Fruit fly (Drosophila melanogaster): ENCODE results near the gene Abp1.

Abp1 gene

DNA sequence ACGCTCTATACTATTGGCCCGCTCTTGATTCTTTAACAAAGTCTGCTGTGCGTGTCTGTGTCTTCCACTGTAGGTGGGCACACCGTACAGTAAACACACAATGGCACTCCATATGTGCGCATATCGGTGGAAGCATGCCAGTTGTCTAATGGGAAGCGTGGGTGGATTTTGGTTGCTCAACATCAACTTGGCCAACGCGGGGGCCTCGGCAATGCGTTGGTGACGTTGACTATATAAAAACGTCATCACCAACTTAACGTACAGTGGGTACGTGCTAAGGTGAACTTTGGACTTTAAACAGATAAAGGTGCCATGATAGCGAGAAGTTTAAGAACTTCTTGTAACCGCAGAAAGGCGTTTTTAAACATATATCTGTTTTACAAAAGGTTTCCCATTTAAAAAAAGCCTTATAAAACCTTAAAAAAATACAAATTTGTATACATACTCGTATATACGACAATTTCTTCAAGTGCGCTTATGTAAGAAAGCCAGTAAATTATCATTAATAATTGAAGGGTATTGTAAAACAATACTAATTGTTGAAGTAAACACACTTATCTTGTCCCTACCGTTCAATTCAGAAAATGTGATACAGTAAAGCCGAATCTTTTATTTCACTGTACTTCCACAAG lies 6.4 kb downstream of the Abp1 start (continued):
- peak; percentile 15 for TF ChIP-seq B-H2 (GFP tag; optimal IDR thresholded peaks at IDR 0.05)
- peak; percentile 13 for TF ChIP-seq CG1233 (GFP tag; optimal IDR thresholded peaks at IDR 0.05)
- TF ChIP-seq CG17612 (GFP tag; IDR thresholded peaks at IDR 0.05), result no peak
- TF ChIP-seq Atf6 (GFP tag; IDR thresholded peaks at IDR 0.05), result peak; percentile 33; the same call in 1 of the 2 replicates
- TF ChIP-seq CG10267 (tag; optimal IDR thresholded peaks at IDR 0.05), result peak; percentile 14
- peak; percentile 37; the same call in 1 of the 2 replicates for TF ChIP-seq CG11247 (GFP tag; IDR thresholded peaks at IDR 0.05)
- TF ChIP-seq gcm2 (GFP tag; optimal IDR thresholded peaks at IDR 0.05), result no peak
- peak; percentile 25 for TF ChIP-seq fu2 (GFP tag; optimal IDR thresholded peaks at IDR 0.05)
- peak; percentile 39 for TF ChIP-seq CG18262 (tag; optimal IDR thresholded peaks at IDR 0.05)
- peak; percentile 78 for TF ChIP-seq lab (GFP tag; optimal IDR thresholded peaks at IDR 0.05)
- peak; percentile 55 for TF ChIP-seq CG30403 (GFP tag; optimal IDR thresholded peaks at IDR 0.05)
- peak; percentile 58 for TF ChIP-seq bcd (GFP tag; optimal IDR thresholded peaks at IDR 0.05)
- TF ChIP-seq so (GFP tag; IDR thresholded peaks at IDR 0.05), result 0 out of 3 replicates have a peak, but pooled peaks have one; percentile 56
- peak; percentile 57 for TF ChIP-seq Nf-YC (tag; optimal IDR thresholded peaks at IDR 0.05)
- peak; percentile 51; the same call in 1 of the 2 replicates for TF ChIP-seq sob (GFP tag; IDR thresholded peaks at IDR 0.05)
- TF ChIP-seq CG11398 (GFP tag; optimal IDR thresholded peaks at IDR 0.05), result peak; percentile 10
- TF ChIP-seq CG13894 (tag; optimal IDR thresholded peaks at IDR 0.05), result peak; percentile 60
- TF ChIP-seq sisA (GFP tag; IDR thresholded peaks at IDR 0.05), result peak; percentile 39
- peak; percentile 20; the same call in 1 of the 2 replicates for TF ChIP-seq E2f2 (GFP tag; IDR thresholded peaks at IDR 0.05)
- TF ChIP-seq CG17359 (tag; optimal IDR thresholded peaks at IDR 0.05), result peak; percentile 49
- no peak for TF ChIP-seq CG7963 (GFP tag; IDR thresholded peaks at IDR 0.05; ENCODE audit: partially characterized antibody)
- peak; percentile 44 for TF ChIP-seq bab2 (GFP tag; optimal IDR thresholded peaks at IDR 0.05)
- no peak for TF ChIP-seq Dip2 (GFP tag; IDR thresholded peaks at IDR 0.05)
- TF ChIP-seq ab (GFP tag; optimal IDR thresholded peaks at IDR 0.05), result no peak
- TF ChIP-seq CG12659 (GFP tag; optimal IDR thresholded peaks at IDR 0.05), result peak; percentile 57
- peak; percentile 35 for TF ChIP-seq zfh2 (GFP tag; optimal IDR thresholded peaks at IDR 0.05)
- peak; percentile 72 for TF ChIP-seq sd (tag; optimal IDR thresholded peaks at IDR 0.05)
- no peak for TF ChIP-seq YL-1 (GFP tag; optimal IDR thresholded peaks at IDR 0.05)
- peak; percentile 43 for TF ChIP-seq CG10274 (GFP tag; optimal IDR thresholded peaks at IDR 0.05)
- peak; percentile 39; the same call in 1 of the 2 replicates for TF ChIP-seq CG9932 (GFP tag; IDR thresholded peaks at IDR 0.05)
- TF ChIP-seq CG34376 (GFP tag; optimal IDR thresholded peaks at IDR 0.05), result peak; percentile 2
- peak; percentile 43 for TF ChIP-seq CG6813 (GFP tag; optimal IDR thresholded peaks at IDR 0.05)
- TF ChIP-seq pho (GFP tag; optimal IDR thresholded peaks at IDR 0.05), result peak; percentile 42
- TF ChIP-seq CG32532 (GFP tag; IDR thresholded peaks at IDR 0.05), result peak; percentile 52; the same call in 1 of the 2 replicates
- TF ChIP-seq repo (GFP tag; optimal IDR thresholded peaks at IDR 0.05), result no peak
- TF ChIP-seq CG32767 (GFP tag; IDR thresholded peaks at IDR 0.05), result no peak
- TF ChIP-seq CG2199 (GFP tag; IDR thresholded peaks at IDR 0.05), result 0 out of 3 replicates have a peak, but pooled peaks have one; percentile 69
- no peak for TF ChIP-seq Fer2 (tag; optimal IDR thresholded peaks at IDR 0.05)
- TF ChIP-seq CG11504 (tag; optimal IDR thresholded peaks at IDR 0.05), result peak; percentile 75
- peak; percentile 16; the same call in 1 of the 2 replicates for TF ChIP-seq Xrp1 (GFP tag; IDR thresholded peaks at IDR 0.05)
- peak; percentile 81 for TF ChIP-seq CG10543 (GFP tag; optimal IDR thresholded peaks at IDR 0.05)
- peak; percentile 38 for TF ChIP-seq CG6689 (GFP tag; IDR thresholded peaks at IDR 0.05)
- TF ChIP-seq kay (GFP tag; optimal IDR thresholded peaks at IDR 0.05), result peak; percentile 23
- no peak for TF ChIP-seq CG4282 (GFP tag; optimal IDR thresholded peaks at IDR 0.05)
- TF ChIP-seq CG14441 (GFP tag; IDR thresholded peaks at IDR 0.05), result peak; percentile 56
- no peak for TF ChIP-seq bsh (GFP tag; optimal IDR thresholded peaks at IDR 0.05)
- TF ChIP-seq CG15269 (tag; optimal IDR thresholded peaks at IDR 0.05), result peak; percentile 64
- no peak for TF ChIP-seq CG14965 (GFP tag; optimal IDR thresholded peaks at IDR 0.05; ENCODE audit: borderline replicate concordance)
- TF ChIP-seq BtbVII (GFP tag; optimal IDR thresholded peaks at IDR 0.05), result peak; percentile 69

Measured in whole organism, embryonic.